Worm (Caenorhabditis elegans) whole organism, midembryonic: Measurements from ENCODE around the gene H28G03.2.

ENCODE experiments used
- T22C8.4 ChIP-seq: fragments of 200-800 bp; sonication (Bioruptor generic); IDR thresholded peaks from 2 replicates; pipeline ENCODE4 v1.3.6; 2022; ENCODE audit warnings: missing genetic modification characterization, missing compliant biosample characterization
- cog-1 ChIP-seq: sonication (generic microtip); optimal IDR thresholded peaks from 2 replicates; lab custom pipeline; 2016; ENCODE audit warnings: missing genetic modification characterization, missing compliant biosample characterization
- flt-1 ChIP-seq: fragments of 200-800 bp; sonication (Bioruptor generic); IDR thresholded peaks from 2 replicates; pipeline ENCODE4 v1.3.6; 2022; ENCODE audit warnings: missing genetic modification characterization, missing compliant biosample characterization
- klf-2 ChIP-seq: fragments of 200-800 bp; sonication (Bioruptor generic); conservative IDR thresholded peaks from 2 replicates; pipeline ENCODE4 v1.3.6; 2022; ENCODE audit warnings: missing genetic modification reagents, missing genetic modification characterization, missing compliant biosample characterization
- med-1 ChIP-seq: sonication (generic microtip); optimal IDR thresholded peaks from 2 replicates; lab custom pipeline; 2017; ENCODE audit warnings: missing genetic modification characterization, mild to moderate bottlenecking, missing compliant biosample characterization, antibody characterized with exemption, missing genetic modification reagents; ENCODE audit not compliant: insufficient read depth
- ref-1 ChIP-seq: fragments of 200-800 bp; sonication (Bioruptor generic); conservative IDR thresholded peaks from 2 replicates; pipeline ENCODE4 v1.3.6; 2022; ENCODE audit warnings: missing genetic modification reagents, missing genetic modification characterization, missing compliant biosample characterization
- tab-1 ChIP-seq: fragments of 200-800 bp; sonication (Bioruptor generic); IDR thresholded peaks from 2 replicates; pipeline ENCODE4 v1.3.6; 2022; ENCODE audit warnings: missing genetic modification characterization, missing compliant biosample characterization
- ztf-23 ChIP-seq: fragments of 200-800 bp; sonication (Bioruptor generic); IDR thresholded peaks from 2 replicates; pipeline ENCODE4 v1.3.6; 2022; ENCODE audit warnings: missing genetic modification reagents, missing genetic modification characterization, missing compliant biosample characterization
- ztf-29 ChIP-seq: fragments of 200-800 bp; sonication (Bioruptor generic); IDR thresholded peaks from 2 replicates; pipeline ENCODE4 v1.3.6; 2022; ENCODE audit warnings: missing genetic modification reagents, missing genetic modification characterization, missing compliant biosample characterization

H28G03.2 gene

DNA sequence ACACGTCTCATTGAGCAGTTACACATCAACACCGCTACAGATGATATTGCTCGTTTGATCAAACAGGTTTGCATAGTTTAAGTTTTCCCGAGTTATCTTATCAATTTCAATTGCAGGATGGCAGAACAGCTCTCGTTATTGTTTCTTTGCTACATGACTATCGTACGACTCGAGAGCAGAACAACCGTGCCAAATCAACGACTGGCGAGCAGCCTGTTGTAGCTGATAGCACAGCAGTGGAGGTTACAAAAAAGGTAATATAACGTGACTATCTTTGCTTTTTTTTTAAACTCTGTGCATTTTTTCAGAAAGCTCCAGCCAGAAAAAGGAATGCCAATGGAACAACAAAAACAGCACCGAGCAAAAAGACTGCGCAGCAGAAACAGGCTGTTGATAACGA is 3.2 kb upstream of the H28G03.2 start:
- TF ChIP-seq ztf-23 (GFP tag; lab: Robert Waterston, UW) = no peak
- TF ChIP-seq tab-1 = no peak
- no peak for TF ChIP-seq flt-1 (GFP tag; lab: Robert Waterston, UW)
- no peak for TF ChIP-seq ref-1
- TF ChIP-seq klf-2 (GFP tag; lab: Robert Waterston, UW) = no peak
- TF ChIP-seq cog-1 (tag; lab: Kevin White, UChicago) = no peak
- no peak for TF ChIP-seq T22C8.4 (GFP tag; lab: Robert Waterston, UW)
- no peak for TF ChIP-seq med-1 (GFP tag; lab: Kevin White, UChicago)
- TF ChIP-seq ztf-29 = no peak

DNA sequence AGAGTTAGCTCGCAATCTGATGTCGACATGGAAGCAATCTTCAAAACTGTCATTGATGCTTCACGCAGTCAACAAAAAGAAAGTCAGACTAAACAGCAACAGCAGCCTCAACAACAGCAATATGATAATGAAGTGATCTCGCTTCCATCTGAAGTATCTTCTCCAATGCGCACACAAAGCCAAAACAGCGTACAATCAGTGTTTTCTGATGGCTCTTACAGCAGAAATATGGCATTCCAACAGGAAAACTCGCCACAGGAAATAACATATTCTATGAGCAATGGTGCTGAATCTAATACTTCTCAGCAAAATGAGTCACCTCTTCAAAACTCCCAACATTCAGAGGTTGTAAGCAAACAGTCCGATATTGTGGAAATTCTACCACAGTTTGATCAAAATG is 2.6 kb upstream of the H28G03.2 start:
- TF ChIP-seq flt-1 (GFP tag; lab: Robert Waterston, UW) (no peak), tab-1 (no peak), klf-2 (GFP tag; lab: Robert Waterston, UW) (no peak), cog-1 (tag; lab: Kevin White, UChicago) (no peak), T22C8.4 (GFP tag; lab: Robert Waterston, UW) (no peak), ref-1 (no peak), med-1 (GFP tag; lab: Kevin White, UChicago) (no peak), ztf-23 (GFP tag; lab: Robert Waterston, UW) (no peak), ztf-29 (no peak)

DNA sequence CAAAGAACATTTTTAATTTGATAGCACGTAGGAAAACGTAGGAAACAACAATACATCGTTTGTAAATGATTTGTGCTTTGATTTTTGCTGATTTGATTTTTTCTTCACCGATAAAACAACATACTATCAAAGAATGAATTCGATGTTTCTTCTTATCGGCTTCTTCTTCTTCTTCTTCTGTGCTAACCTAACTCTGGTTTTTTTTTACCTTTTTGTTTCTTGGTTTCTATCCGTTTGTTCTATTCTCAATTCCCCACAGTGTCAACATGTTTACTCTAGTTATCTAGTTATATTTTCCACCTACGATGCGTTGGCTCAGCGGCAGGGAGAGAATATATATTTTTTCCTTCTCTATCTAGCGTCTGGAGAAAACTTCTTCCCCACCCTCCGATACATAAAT is 2.3 kb downstream of the H28G03.2 start:
- no peak for TF ChIP-seq cog-1 (tag; lab: Kevin White, UChicago)
- 0 out of 2 replicates have a peak, but pooled peaks have one; percentile 30 for TF ChIP-seq flt-1 (GFP tag; lab: Robert Waterston, UW)

DNA sequence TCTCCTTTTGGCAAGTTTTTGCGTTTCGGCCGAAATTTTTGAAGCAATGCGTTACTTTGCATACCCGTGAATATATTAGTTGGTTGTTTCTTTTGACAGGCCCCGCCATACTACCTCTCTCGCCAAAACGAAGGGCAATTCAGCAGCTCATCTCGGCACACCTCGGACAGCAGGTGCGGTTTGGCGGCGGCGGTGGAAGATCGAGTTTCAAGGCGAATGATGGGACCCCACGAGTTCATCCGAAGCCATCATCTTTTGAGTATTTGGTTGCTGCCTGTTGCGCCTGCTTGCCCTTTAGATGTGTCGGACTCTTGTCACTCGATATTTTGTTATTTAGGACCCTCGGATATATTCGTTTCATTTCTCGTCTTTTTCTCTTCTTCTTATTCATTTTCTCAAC is 2.8 kb downstream of the H28G03.2 start:
- TF ChIP-seq T22C8.4 (GFP tag; lab: Robert Waterston, UW) (no peak), med-1 (GFP tag; lab: Kevin White, UChicago) (no peak), klf-2 (GFP tag; lab: Robert Waterston, UW) (no peak), ref-1 (no peak), ztf-29 (no peak), ztf-23 (GFP tag; lab: Robert Waterston, UW) (no peak), tab-1 (no peak), cog-1 (tag; lab: Kevin White, UChicago) (no peak), flt-1 (GFP tag; lab: Robert Waterston, UW) (no peak)

DNA sequence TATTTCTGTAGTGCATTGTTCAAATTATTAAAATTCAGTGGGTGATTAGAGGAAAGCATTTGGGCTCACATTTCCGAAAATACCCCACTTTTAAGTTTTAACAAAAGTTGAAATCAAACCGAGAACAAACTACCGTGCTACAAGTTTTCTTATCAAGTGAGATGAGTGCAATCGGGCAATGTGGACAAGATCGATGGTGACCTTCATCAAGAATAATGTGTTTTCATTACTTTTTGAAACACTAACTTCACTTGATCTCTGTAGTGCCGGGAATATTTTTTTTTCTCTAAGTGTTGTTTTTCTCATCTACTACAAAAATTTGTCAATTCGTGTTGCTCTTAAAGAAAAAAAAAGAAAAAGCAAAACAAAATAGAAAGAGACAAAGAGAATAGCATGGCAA is 3.3 kb downstream of the H28G03.2 start:
- TF ChIP-seq ztf-23 (GFP tag; lab: Robert Waterston, UW) (no peak), tab-1 (no peak), ref-1 (no peak), klf-2 (GFP tag; lab: Robert Waterston, UW) (no peak), cog-1 (tag; lab: Kevin White, UChicago) (no peak), med-1 (GFP tag; lab: Kevin White, UChicago) (no peak)

DNA sequence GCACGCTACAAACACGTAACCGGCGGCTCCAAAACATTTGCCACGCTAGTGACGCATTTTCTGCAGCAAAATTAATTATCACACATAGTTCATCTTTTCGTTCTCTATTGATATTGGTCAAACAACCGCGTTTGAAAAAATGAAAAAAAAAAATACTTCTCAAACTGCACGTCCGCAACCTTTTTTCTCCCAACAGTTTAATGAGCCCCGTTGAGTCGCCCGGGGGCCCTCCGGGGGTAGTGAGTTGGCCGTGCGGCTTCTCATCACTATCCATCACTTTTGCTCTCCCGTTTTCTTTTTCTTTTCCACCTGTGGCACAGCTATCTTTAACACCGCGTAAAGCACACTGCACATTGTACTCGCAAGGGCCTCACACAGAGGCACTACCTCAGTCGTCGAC is 3.9 kb downstream of the H28G03.2 start:
- TF ChIP-seq cog-1 (tag; lab: Kevin White, UChicago) = no peak
- no peak for TF ChIP-seq klf-2 (GFP tag; lab: Robert Waterston, UW)
- TF ChIP-seq ref-1 = no peak
- TF ChIP-seq ztf-23 (GFP tag; lab: Robert Waterston, UW) = no peak
- no peak for TF ChIP-seq ztf-29
- no peak for TF ChIP-seq flt-1 (GFP tag; lab: Robert Waterston, UW)
- TF ChIP-seq tab-1 = no peak
- no peak for TF ChIP-seq med-1 (GFP tag; lab: Kevin White, UChicago)

DNA sequence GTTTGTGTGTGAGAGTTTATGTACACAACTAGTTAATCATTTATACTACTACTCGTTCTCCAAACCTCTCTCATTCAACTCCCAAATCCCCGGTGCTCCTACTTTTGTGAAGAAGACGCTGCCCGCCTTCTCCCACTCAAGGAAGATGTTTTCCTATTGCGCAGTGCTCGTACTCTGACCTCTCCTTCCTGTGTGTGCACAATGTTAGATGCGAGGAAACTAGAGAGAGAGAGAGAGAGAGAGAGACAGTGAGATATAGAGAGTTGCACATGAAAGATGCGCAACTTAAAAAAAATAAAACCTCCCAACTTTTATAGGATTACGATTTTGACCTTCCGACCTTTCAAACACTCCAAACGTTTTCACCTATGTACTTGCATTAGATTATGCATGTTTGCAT is 5.0 kb downstream of the H28G03.2 start:
- TF ChIP-seq cog-1 (tag; lab: Kevin White, UChicago) = peak; percentile 35
- TF ChIP-seq T22C8.4 (GFP tag; lab: Robert Waterston, UW) = no peak

DNA sequence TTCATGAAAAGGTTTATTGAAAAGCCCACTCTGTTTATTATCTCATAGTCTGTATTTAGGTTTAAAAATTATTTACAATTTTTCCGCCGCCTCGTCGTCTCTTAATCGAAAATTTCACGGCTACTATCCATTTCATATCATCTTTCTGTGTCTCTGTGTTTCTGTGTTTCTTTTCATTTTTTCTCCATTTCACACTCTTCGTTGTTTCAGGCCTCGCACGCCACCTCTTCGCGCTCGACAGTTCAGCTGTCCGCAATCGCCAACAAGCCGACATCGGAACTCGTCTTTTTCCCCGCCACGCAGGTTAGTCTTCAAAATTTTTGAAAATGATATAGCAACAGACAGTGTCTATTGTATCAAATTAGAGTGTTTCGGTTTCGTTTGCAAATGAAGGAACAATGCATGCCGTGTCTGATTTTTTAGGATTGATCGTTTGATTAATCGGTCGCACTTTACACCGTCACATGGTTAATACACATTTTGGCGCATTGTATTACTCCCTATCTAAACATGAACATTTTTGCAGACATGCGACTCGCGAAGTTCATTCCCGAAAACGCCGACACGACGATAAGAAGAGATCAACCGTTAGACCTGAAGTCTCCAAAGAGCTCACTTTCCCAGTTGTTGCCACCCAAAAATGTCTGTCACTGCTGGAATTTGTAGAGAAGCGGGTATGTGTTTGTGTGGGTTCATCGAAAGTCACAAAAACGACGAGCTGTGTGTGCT is 5.5 kb downstream of the H28G03.2 start:
- TF ChIP-seq flt-1 (GFP tag; lab: Robert Waterston, UW) (no peak), T22C8.4 (GFP tag; lab: Robert Waterston, UW) (no peak), ztf-23 (GFP tag; lab: Robert Waterston, UW) (no peak), med-1 (GFP tag; lab: Kevin White, UChicago) (no peak), tab-1 (no peak), ref-1 (no peak), klf-2 (GFP tag; lab: Robert Waterston, UW) (no peak), ztf-29 (no peak), cog-1 (tag; lab: Kevin White, UChicago) (no peak)

DNA sequence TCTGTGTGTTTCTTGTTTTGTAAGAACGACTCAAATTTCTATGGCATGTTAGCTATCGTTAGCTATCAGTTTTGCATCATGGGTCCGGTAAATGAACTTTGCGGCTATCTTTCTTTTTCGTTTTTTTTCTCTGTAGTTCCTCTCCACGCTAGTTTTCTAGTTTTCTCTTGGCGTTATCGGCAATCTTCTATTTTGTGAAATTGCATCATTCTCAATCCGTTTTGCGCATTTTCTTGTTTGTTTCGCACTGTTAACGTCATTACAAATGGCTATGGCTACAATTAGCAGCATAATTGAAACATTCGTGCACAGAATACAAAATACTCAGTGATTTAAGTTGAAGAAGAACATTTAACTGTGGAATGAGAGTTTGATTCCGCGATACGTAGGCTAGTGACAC is 7.5 kb downstream of the H28G03.2 start:
- TF ChIP-seq klf-2 (GFP tag; lab: Robert Waterston, UW) (no peak), flt-1 (GFP tag; lab: Robert Waterston, UW) (no peak), med-1 (GFP tag; lab: Kevin White, UChicago) (no peak), ztf-23 (GFP tag; lab: Robert Waterston, UW) (no peak)

DNA sequence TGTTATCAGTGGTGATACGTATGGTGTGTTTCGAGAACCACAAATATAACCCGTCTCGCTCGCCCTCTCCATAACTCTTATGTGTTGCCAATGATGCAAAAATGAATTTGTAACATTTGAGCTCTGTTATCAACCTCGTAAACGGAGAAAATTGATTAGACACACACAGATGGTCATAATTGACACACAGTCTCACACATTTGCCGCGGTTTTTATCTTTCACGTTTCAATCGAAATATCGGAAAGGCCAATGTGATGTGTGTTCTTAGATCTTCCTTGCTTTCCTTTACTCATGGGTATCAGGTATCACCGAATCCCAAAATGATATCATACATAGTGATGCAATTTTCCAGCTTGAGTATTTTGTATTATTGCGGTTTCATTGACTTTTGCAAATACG is 8.0 kb downstream of the H28G03.2 start:
- no peak for TF ChIP-seq T22C8.4 (GFP tag; lab: Robert Waterston, UW)
- TF ChIP-seq tab-1 = no peak
- TF ChIP-seq med-1 (GFP tag; lab: Kevin White, UChicago) = no peak
- TF ChIP-seq ztf-29 = no peak
- no peak for TF ChIP-seq ref-1
- TF ChIP-seq cog-1 (tag; lab: Kevin White, UChicago) = no peak
- no peak for TF ChIP-seq flt-1 (GFP tag; lab: Robert Waterston, UW)
- TF ChIP-seq ztf-23 (GFP tag; lab: Robert Waterston, UW) = no peak
- TF ChIP-seq klf-2 (GFP tag; lab: Robert Waterston, UW) = no peak
